Worm (Caenorhabditis elegans): ENCODE measurements around the gene K06H6.4.

The K06H6.4 gene

ce11 chrV:556055-556454 is 23.0 kb upstream of the K06H6.4 start, which contains the start of gene srx-8:
srx-8 (minus strand) TSS chrV:556155.
- TF ChIP-seq ztf-11 (tag; optimal IDR thresholded peaks at IDR 0.05) (no peak), efl-1 (optimal IDR thresholded peaks at IDR 0.05) (no peak), efl-1 (GFP tag; optimal IDR thresholded peaks at IDR 0.05 in 1 of 2) (peak in 1 of 2 experiments; percentile 56)

DNA sequence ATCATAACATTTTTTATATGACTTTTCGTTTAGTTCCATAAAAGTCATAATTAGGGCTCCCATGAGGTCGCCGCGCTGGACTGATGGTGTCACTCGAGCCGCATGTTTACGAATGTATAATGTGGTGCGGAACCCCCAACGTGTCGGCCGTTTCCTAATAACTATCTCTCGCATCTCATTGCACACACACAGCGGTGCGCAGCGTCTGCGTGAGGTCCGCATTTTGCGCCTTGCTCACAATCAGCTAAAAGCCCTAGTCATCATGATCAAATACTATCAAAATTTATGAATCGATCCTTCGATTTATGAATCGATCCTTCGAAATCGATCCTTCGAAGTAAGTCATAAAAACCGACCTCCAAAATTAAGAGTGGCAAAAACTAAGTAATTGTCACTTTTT is 19.1 kb upstream of the K06H6.4 start, which contains the start of gene srx-7:
TSS of gene srx-7 (plus strand) at position 256 of the 400 bp plus-strand sequence.
- TF ChIP-seq egl-13 (tag; optimal IDR thresholded peaks at IDR 0.05): no peak
- no peak for TF ChIP-seq irx-1 (tag; optimal IDR thresholded peaks at IDR 0.05)
- TF ChIP-seq efl-1 (optimal IDR thresholded peaks at IDR 0.05): no peak
- no peak for TF ChIP-seq efl-1 (GFP tag; optimal IDR thresholded peaks at IDR 0.05 in 1 of 2)
- no peak for TF ChIP-seq fkh-4 (tag; optimal IDR thresholded peaks at IDR 0.05; ENCODE audit: borderline replicate concordance)

- TF ChIP-seq blmp-1 (tag; optimal IDR thresholded peaks at IDR 0.05) (no peak), pax-3 (tag; optimal IDR thresholded peaks at IDR 0.05) (no peak), alr-1 (tag; optimal IDR thresholded peaks at IDR 0.05; ENCODE audit: borderline replicate concordance) (no peak), nhr-85 (tag) (no peak), fkh-4 (tag; optimal IDR thresholded peaks at IDR 0.05; ENCODE audit: borderline replicate concordance) (no peak), C04F5.9 (tag; optimal IDR thresholded peaks at IDR 0.05) (no peak), ceh-8 (GFP tag; optimal IDR thresholded peaks at IDR 0.05) (no peak)
Observed at ce11 chrV:562834-563233, 16.2 kb upstream of the K06H6.4 start, which contains the start of gene C14C6.2. C14C6.2 (plus strand) TSS chrV:563134.

ce11 chrV:565984-566383 is 13.1 kb upstream of the K06H6.4 start, which contains the start of gene sri-73:
sri-73 (minus strand) TSS chrV:566084.
- TF ChIP-seq swsn-7 (tag; optimal IDR thresholded peaks at IDR 0.05): no peak
- TF ChIP-seq egl-13 (tag; optimal IDR thresholded peaks at IDR 0.05): no peak
- no peak for TF ChIP-seq lir-3 (tag; optimal IDR thresholded peaks at IDR 0.05; ENCODE audit: poor library complexity)
- no peak for TF ChIP-seq zag-1 (tag; optimal IDR thresholded peaks at IDR 0.05)
- no peak for TF ChIP-seq Y116A8C.19 (tag; optimal IDR thresholded peaks at IDR 0.05; ENCODE audit: borderline replicate concordance)

ce11 chrV:568105-568504 is 11.0 kb upstream of the K06H6.4 start, which contains the start of gene sri-72:
sri-72 (minus strand) TSS chrV:568205.
- no peak for TF ChIP-seq unc-30 (tag; optimal IDR thresholded peaks at IDR 0.05)
- no peak for TF ChIP-seq elt-3 (tag; optimal IDR thresholded peaks at IDR 0.05)
- TF ChIP-seq unc-86 (tag; optimal IDR thresholded peaks at IDR 0.05): no peak
- TF ChIP-seq C04F5.9 (tag; optimal IDR thresholded peaks at IDR 0.05): no peak
- TF ChIP-seq isw-1 (GFP tag; IDR thresholded peaks at IDR 0.05): no peak
- no peak for TF ChIP-seq nhr-71 (tag; optimal IDR thresholded peaks at IDR 0.05)
- TF ChIP-seq lin-14 (GFP tag; optimal IDR thresholded peaks at IDR 0.05): no peak
- TF ChIP-seq zag-1 (tag; optimal IDR thresholded peaks at IDR 0.05): no peak
- TF ChIP-seq snpc-4 (tag; optimal IDR thresholded peaks at IDR 0.05): no peak

- TF ChIP-seq lin-39 (tag; optimal IDR thresholded peaks at IDR 0.05) (no peak), nhr-28 (tag; optimal IDR thresholded peaks at IDR 0.05) (no peak), nhr-85 (tag) (no peak), fkh-4 (tag; optimal IDR thresholded peaks at IDR 0.05; ENCODE audit: borderline replicate concordance) (no peak), ztf-11 (tag; optimal IDR thresholded peaks at IDR 0.05) (no peak), C34B4.2 (tag; optimal IDR thresholded peaks at IDR 0.05) (no peak), fkh-10 (GFP tag; optimal IDR thresholded peaks at IDR 0.05) (no peak), nhr-77 (tag; optimal IDR thresholded peaks at IDR 0.05) (no peak), sptf-1 (tag; optimal IDR thresholded peaks at IDR 0.05) (no peak), sox-4 (tag; optimal IDR thresholded peaks at IDR 0.05) (no peak), zag-1 (tag; optimal IDR thresholded peaks at IDR 0.05) (no peak), nhr-237 (tag; optimal IDR thresholded peaks at IDR 0.05) (no peak), unc-130 (tag; optimal IDR thresholded peaks at IDR 0.05) (no peak), ceh-88 (GFP tag; IDR thresholded peaks at IDR 0.05) (no peak), aha-1 (tag; optimal IDR thresholded peaks at IDR 0.05) (no peak), unc-86 (tag; optimal IDR thresholded peaks at IDR 0.05) (no peak), skn-1 (tag; optimal IDR thresholded peaks at IDR 0.05) (no peak)
Observed at ce11 chrV:574639-575038, 4.4 kb upstream of the K06H6.4 start, which contains the start of gene C14C6.13. C14C6.13 (minus strand) TSS chrV:574739.

Measured in whole organism, L1 larva.